Fruit fly (Drosophila melanogaster) whole organism, prepupa: Measurements from ENCODE around the gene Ir62a.

ENCODE experiments used
- CG10669 ChIP-seq: fragments of 200-800 bp; sonication (Bioruptor generic); optimal IDR thresholded peaks from 3 replicates; lab custom pipeline; 2018; ENCODE audit warnings: missing biosample characterization, mild to moderate bottlenecking, missing genetic modification characterization, moderate library complexity
- CG3032 ChIP-seq: fragments of 200-800 bp; optimal IDR thresholded peaks from 2 replicates; lab custom pipeline; 2019; ENCODE audit warnings: missing biosample characterization, mild to moderate bottlenecking, missing genetic modification characterization, moderate library complexity
- CG3919 ChIP-seq: fragments of 200-800 bp; sonication (Bioruptor generic); optimal IDR thresholded peaks from 3 replicates; lab custom pipeline; 2016; ENCODE audit warnings: missing biosample characterization, missing genetic modification characterization
- CG6854 ChIP-seq: fragments of 200-800 bp; sonication (Bioruptor generic); optimal IDR thresholded peaks from 2 replicates; lab custom pipeline; 2017; ENCODE audit warnings: missing biosample characterization, mild to moderate bottlenecking, missing genetic modification characterization
- CG8119 ChIP-seq: fragments of 200-800 bp; sonication (Bioruptor generic); IDR thresholded peaks from 3 replicates; pipeline ENCODE4 v1.3.6; 2022; ENCODE audit warnings: missing biosample characterization, missing genetic modification characterization
- CG8319 ChIP-seq: fragments of 200-800 bp; sonication (Bioruptor generic); optimal IDR thresholded peaks from 3 replicates; lab custom pipeline; 2016; ENCODE audit warnings: missing biosample characterization, missing genetic modification characterization
- CG8632 ChIP-seq: fragments of 200-800 bp; sonication (Bioruptor generic); optimal IDR thresholded peaks from 3 replicates; lab custom pipeline; 2016; ENCODE audit warnings: missing biosample characterization, missing genetic modification characterization
- Hr38 ChIP-seq: sonication (Bioruptor generic); optimal IDR thresholded peaks from 2 replicates; lab custom pipeline; 2016; ENCODE audit warnings: missing biosample characterization, missing genetic modification characterization
- Hr39 ChIP-seq: fragments of 200-800 bp; sonication (Bioruptor generic); optimal IDR thresholded peaks from 2 replicates; lab custom pipeline; 2016; ENCODE audit warnings: missing biosample characterization, missing genetic modification characterization
- Lpt ChIP-seq: fragments of 200-800 bp; sonication (Bioruptor generic); optimal IDR thresholded peaks from 3 replicates; lab custom pipeline; 2016; ENCODE audit warnings: missing biosample characterization, missing genetic modification characterization
- achi ChIP-seq: fragments of 200-800 bp; sonication (Bioruptor generic); optimal IDR thresholded peaks from 3 replicates; lab custom pipeline; 2016; ENCODE audit warnings: missing biosample characterization, missing genetic modification characterization
- salr ChIP-seq, 2 experiments: fragments of 200-800 bp; sonication (Bioruptor generic); optimal IDR thresholded peaks; 3 replicates each; lab custom pipeline; 2016 to 2018; ENCODE audit warnings: missing biosample characterization in 2 of 2, missing genetic modification characterization in 2 of 2, mild to moderate bottlenecking in 1 of 2
- svp ChIP-seq: fragments of 200-800 bp; sonication (Bioruptor generic); peaks from one replicate; lab custom pipeline; 2016; ENCODE audit warnings: missing biosample characterization, missing genetic modification characterization
- vri ChIP-seq: fragments of 200-800 bp; sonication (Bioruptor generic); optimal IDR thresholded peaks from 3 replicates; lab custom pipeline; 2016; ENCODE audit warnings: missing biosample characterization, mild to moderate bottlenecking, missing genetic modification characterization

DNA sequence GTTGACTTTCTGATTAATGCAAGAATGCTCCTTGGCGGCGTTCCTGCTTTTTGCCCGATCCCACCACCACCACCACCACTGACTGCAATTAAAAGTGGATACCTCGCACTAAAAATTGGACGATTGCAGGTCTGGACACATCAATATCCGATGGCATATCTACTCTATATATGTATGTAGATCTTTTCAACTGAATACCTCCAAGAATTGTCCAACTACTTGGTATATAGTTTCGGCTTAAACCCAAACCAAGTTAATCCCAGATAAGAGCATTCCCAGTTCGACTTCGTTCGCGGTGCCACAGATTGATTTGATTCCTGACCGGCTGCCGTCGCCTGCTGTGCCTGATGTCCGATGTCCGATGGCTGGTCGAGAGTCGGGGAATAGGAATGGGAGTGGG is 46.3 kb downstream of the Ir62a start:
- TF ChIP-seq achi (GFP tag; lab: Kevin White, UChicago) (peak; percentile 35), Hr39 (GFP tag; lab: Kevin White, UChicago) (no peak), CG10669 (GFP tag; lab: Kevin White, UChicago) (peak; percentile 28), CG3032 (peak; percentile 37), CG8319 (no peak), CG8119 (GFP tag; lab: Robert Waterston, UW) (no peak), CG3919 (peak; percentile 62), Hr38 (no peak), Lpt (GFP tag; lab: Kevin White, UChicago) (no peak), vri (GFP tag; lab: Kevin White, UChicago) (no peak), CG8632 (GFP tag; lab: Kevin White, UChicago) (no peak), salr (GFP tag; optimal IDR thresholded peaks at IDR 0.05; lab: Kevin White, UChicago) (no peak), CG6854 (GFP tag; lab: Kevin White, UChicago) (no peak), svp (GFP tag; lab: Kevin White, UChicago) (peak; percentile 62)
